Fruit fly (Drosophila melanogaster) whole organism, prepupa: ENCODE results near the gene CG7194.

ENCODE experiments used
- Blimp-1 ChIP-seq: fragments of 200-800 bp; sonication (Bioruptor generic); optimal IDR thresholded peaks from 3 replicates; lab custom pipeline; 2017; ENCODE audit warnings: missing biosample characterization, missing genetic modification characterization, mild to moderate bottlenecking, moderate library complexity, missing genetic modification reagents
- CG10631 ChIP-seq: fragments of 200-800 bp; sonication (Bioruptor generic); optimal IDR thresholded peaks from 2 replicates; lab custom pipeline; 2016; ENCODE audit warnings: missing biosample characterization, missing genetic modification characterization
- CG11294 ChIP-seq: fragments of 200-800 bp; sonication (Bioruptor generic); IDR thresholded peaks from 2 replicates; pipeline ENCODE4 v1.3.6; 2022; ENCODE audit warnings: missing biosample characterization, missing genetic modification characterization
- CG11762 ChIP-seq: fragments of 200-800 bp; sonication (Bioruptor generic); optimal IDR thresholded peaks from 3 replicates; lab custom pipeline; 2016; ENCODE audit warnings: missing biosample characterization, missing genetic modification characterization; ENCODE audit not compliant: insufficient read depth
- CG11902 ChIP-seq: fragments of 200-800 bp; sonication (Bioruptor generic); optimal IDR thresholded peaks from 3 replicates; lab custom pipeline; 2016; ENCODE audit warnings: missing biosample characterization, missing genetic modification characterization
- CG15336 ChIP-seq: fragments of 200-800 bp; sonication (Bioruptor generic); IDR thresholded peaks from 2 replicates; pipeline ENCODE4 v1.3.6; 2022; ENCODE audit warnings: missing biosample characterization, missing genetic modification characterization
- CG1621 ChIP-seq: fragments of 200-800 bp; sonication (Bioruptor generic); optimal IDR thresholded peaks from 3 replicates; lab custom pipeline; 2018; ENCODE audit warnings: missing biosample characterization, mild to moderate bottlenecking, missing genetic modification characterization
- CG16779 ChIP-seq: fragments of 200-800 bp; sonication (Bioruptor generic); optimal IDR thresholded peaks from 3 replicates; lab custom pipeline; 2017; ENCODE audit warnings: missing biosample characterization, mild to moderate bottlenecking, missing genetic modification characterization
- CG3032 ChIP-seq: fragments of 200-800 bp; optimal IDR thresholded peaks from 2 replicates; lab custom pipeline; 2019; ENCODE audit warnings: missing biosample characterization, mild to moderate bottlenecking, missing genetic modification characterization, moderate library complexity
- CG31627 ChIP-seq: fragments of 200-800 bp; sonication (Bioruptor generic); optimal IDR thresholded peaks from 3 replicates; lab custom pipeline; 2016; ENCODE audit warnings: missing biosample characterization, missing genetic modification characterization
- CG32006 ChIP-seq: fragments of 200-800 bp; sonication (Bioruptor generic); optimal IDR thresholded peaks from 3 replicates; lab custom pipeline; 2017; ENCODE audit warnings: missing biosample characterization, mild to moderate bottlenecking, missing genetic modification characterization
- CG34406 ChIP-seq: fragments of 200-800 bp; sonication (Bioruptor generic); optimal IDR thresholded peaks from 3 replicates; lab custom pipeline; 2016; ENCODE audit warnings: missing biosample characterization, missing genetic modification characterization
- CG3919 ChIP-seq: fragments of 200-800 bp; sonication (Bioruptor generic); optimal IDR thresholded peaks from 3 replicates; lab custom pipeline; 2016; ENCODE audit warnings: missing biosample characterization, missing genetic modification characterization
- CG4318 ChIP-seq: fragments of 200-800 bp; sonication (Bioruptor generic); optimal IDR thresholded peaks from 3 replicates; lab custom pipeline; 2017; ENCODE audit warnings: missing biosample characterization, mild to moderate bottlenecking, missing genetic modification characterization
- CG6163 ChIP-seq: fragments of 200-800 bp; sonication (Bioruptor generic); IDR thresholded peaks from 3 replicates; pipeline ENCODE4 v1.3.6; 2022; ENCODE audit warnings: missing biosample characterization, missing genetic modification characterization
- CG6276 ChIP-seq: fragments of 200-800 bp; sonication (Bioruptor generic); optimal IDR thresholded peaks from 2 replicates; lab custom pipeline; 2017; ENCODE audit warnings: missing biosample characterization, mild to moderate bottlenecking, missing genetic modification characterization
- CG6792 ChIP-seq: fragments of 200-800 bp; sonication (Bioruptor generic); optimal IDR thresholded peaks from 3 replicates; lab custom pipeline; 2016; ENCODE audit warnings: missing biosample characterization, missing genetic modification characterization
- CG6808 ChIP-seq: fragments of 200-800 bp; sonication (Bioruptor generic); optimal IDR thresholded peaks from 3 replicates; lab custom pipeline; 2017; ENCODE audit warnings: missing biosample characterization, missing genetic modification characterization, mild to moderate bottlenecking, moderate library complexity, missing genetic modification reagents
- CG6854 ChIP-seq: fragments of 200-800 bp; sonication (Bioruptor generic); optimal IDR thresholded peaks from 2 replicates; lab custom pipeline; 2017; ENCODE audit warnings: missing biosample characterization, mild to moderate bottlenecking, missing genetic modification characterization
- CG7368 ChIP-seq: fragments of 200-800 bp; sonication (Bioruptor generic); optimal IDR thresholded peaks from 3 replicates; lab custom pipeline; 2016; ENCODE audit warnings: missing biosample characterization, missing genetic modification characterization
- CG8319 ChIP-seq: fragments of 200-800 bp; sonication (Bioruptor generic); optimal IDR thresholded peaks from 3 replicates; lab custom pipeline; 2016; ENCODE audit warnings: missing biosample characterization, missing genetic modification characterization
- CG8632 ChIP-seq: fragments of 200-800 bp; sonication (Bioruptor generic); optimal IDR thresholded peaks from 3 replicates; lab custom pipeline; 2016; ENCODE audit warnings: missing biosample characterization, missing genetic modification characterization
- CG9139 ChIP-seq: fragments of 200-800 bp; sonication (Bioruptor generic); optimal IDR thresholded peaks from 3 replicates; lab custom pipeline; 2017; ENCODE audit warnings: missing biosample characterization, mild to moderate bottlenecking, missing genetic modification characterization
- Eip75B ChIP-seq: fragments of 200-800 bp; sonication (Bioruptor generic); optimal IDR thresholded peaks from 3 replicates; lab custom pipeline; 2016; ENCODE audit warnings: missing biosample characterization, missing genetic modification characterization
- Eip78C ChIP-seq: fragments of 200-800 bp; sonication (Bioruptor generic); peaks from one replicate; lab custom pipeline; 2016; ENCODE audit warnings: missing biosample characterization, missing genetic modification characterization
- Eip93F ChIP-seq: fragments of 200-800 bp; sonication (Bioruptor generic); optimal IDR thresholded peaks from 2 replicates; lab custom pipeline; 2016; ENCODE audit warnings: missing biosample characterization, mild to moderate bottlenecking, missing genetic modification characterization
- Ets21C ChIP-seq: fragments of 200-800 bp; sonication (Bioruptor generic); optimal IDR thresholded peaks from 3 replicates; lab custom pipeline; 2016; ENCODE audit warnings: missing biosample characterization, missing genetic modification characterization
- Ets96B ChIP-seq: fragments of 200-800 bp; optimal IDR thresholded peaks from 2 replicates; lab custom pipeline; 2019; ENCODE audit warnings: missing biosample characterization, mild to moderate bottlenecking, missing genetic modification characterization, moderate library complexity
- Hr38 ChIP-seq: sonication (Bioruptor generic); optimal IDR thresholded peaks from 2 replicates; lab custom pipeline; 2016; ENCODE audit warnings: missing biosample characterization, missing genetic modification characterization
- Hr39 ChIP-seq: fragments of 200-800 bp; sonication (Bioruptor generic); optimal IDR thresholded peaks from 2 replicates; lab custom pipeline; 2016; ENCODE audit warnings: missing biosample characterization, missing genetic modification characterization
- Hr4 ChIP-seq: fragments of 200-800 bp; sonication (Bioruptor generic); optimal IDR thresholded peaks from 3 replicates; lab custom pipeline; 2016; ENCODE audit warnings: missing biosample characterization, missing genetic modification characterization
- Met ChIP-seq: fragments of 200-800 bp; sonication (Bioruptor generic); optimal IDR thresholded peaks from 3 replicates; lab custom pipeline; 2016; ENCODE audit warnings: missing biosample characterization, missing genetic modification characterization
- Sox102F ChIP-seq: fragments of 200-800 bp; sonication (Bioruptor generic); optimal IDR thresholded peaks from 2 replicates; lab custom pipeline; 2016; ENCODE audit warnings: missing biosample characterization, mild to moderate bottlenecking, missing genetic modification characterization
- Sox14 ChIP-seq: fragments of 200-800 bp; sonication (Bioruptor generic); optimal IDR thresholded peaks from 3 replicates; lab custom pipeline; 2016; ENCODE audit warnings: missing biosample characterization, missing genetic modification characterization
- achi ChIP-seq: fragments of 200-800 bp; sonication (Bioruptor generic); optimal IDR thresholded peaks from 3 replicates; lab custom pipeline; 2016; ENCODE audit warnings: missing biosample characterization, missing genetic modification characterization
- cyc ChIP-seq: fragments of 200-800 bp; sonication (Bioruptor generic); optimal IDR thresholded peaks from 3 replicates; lab custom pipeline; 2016; ENCODE audit warnings: missing biosample characterization, missing genetic modification characterization
- dac ChIP-seq: fragments of 200-800 bp; sonication (Bioruptor generic); optimal IDR thresholded peaks from 2 replicates; lab custom pipeline; 2017; ENCODE audit warnings: missing biosample characterization, mild to moderate bottlenecking, missing genetic modification characterization
- dsx ChIP-seq: fragments of 200-800 bp; optimal IDR thresholded peaks from 3 replicates; lab custom pipeline; 2019; ENCODE audit warnings: missing biosample characterization, mild to moderate bottlenecking, missing genetic modification characterization, moderate library complexity; ENCODE audit not compliant: poor library complexity, severe bottlenecking
- eg ChIP-seq: fragments of 200-800 bp; sonication (Bioruptor generic); IDR thresholded peaks from 3 replicates; pipeline ENCODE4 v1.3.6; 2022; ENCODE audit warnings: missing biosample characterization, missing genetic modification characterization
- esn ChIP-seq: fragments of 200-800 bp; sonication (Bioruptor generic); optimal IDR thresholded peaks from 2 replicates; lab custom pipeline; 2016; ENCODE audit warnings: missing biosample characterization, mild to moderate bottlenecking, missing genetic modification characterization, moderate library complexity
- fd85E ChIP-seq: fragments of 200-800 bp; sonication (Bioruptor generic); optimal IDR thresholded peaks from 3 replicates; lab custom pipeline; 2016; ENCODE audit warnings: missing biosample characterization, missing genetic modification characterization
- lz ChIP-seq: fragments of 200-800 bp; sonication (Bioruptor generic); optimal IDR thresholded peaks from 3 replicates; lab custom pipeline; 2016; ENCODE audit warnings: missing biosample characterization, missing genetic modification characterization
- spab ChIP-seq: fragments of 200-800 bp; sonication (Bioruptor generic); optimal IDR thresholded peaks from 2 replicates; lab custom pipeline; 2017; ENCODE audit warnings: missing biosample characterization, mild to moderate bottlenecking, missing genetic modification characterization, missing genetic modification reagents
- ss ChIP-seq, 2 experiments: fragments of 200-800 bp; sonication (Bioruptor generic); optimal IDR thresholded peaks; 2 replicates in 1 of 2; 3 replicates in 1 of 2; lab custom pipeline; 2017 to 2018; ENCODE audit warnings: mild to moderate bottlenecking in 2 of 2, missing biosample characterization in 2 of 2, missing genetic modification characterization in 2 of 2, moderate library complexity in 1 of 2
- svp ChIP-seq: fragments of 200-800 bp; sonication (Bioruptor generic); peaks from one replicate; lab custom pipeline; 2016; ENCODE audit warnings: missing biosample characterization, missing genetic modification characterization
- topi ChIP-seq: fragments of 200-800 bp; sonication (Bioruptor generic); optimal IDR thresholded peaks from 3 replicates; lab custom pipeline; 2016; ENCODE audit warnings: missing biosample characterization, missing genetic modification characterization

Gene CG7194

dm6 chr3L:8315141-8315816 is 11.4 kb upstream of the CG7194 start, which contains the start of gene Cpsf6 (continued):
- TF ChIP-seq dac (GFP tag; lab: Kevin White, UChicago) (no peak), Sox102F (GFP tag; lab: Kevin White, UChicago) (peak; percentile 36), topi (GFP tag; lab: Kevin White, UChicago) (peak; percentile 5), CG32006 (GFP tag; lab: Kevin White, UChicago) (peak; percentile 16), eg (GFP tag; lab: Robert Waterston, UW) (peak; percentile 21; the same call in 1 of the 3 replicates), CG8319 (GFP tag; lab: Kevin White, UChicago) (no peak), CG6276 (GFP tag; lab: Kevin White, UChicago) (no peak), lz (peak; percentile 41), dsx (no peak), Ets96B (peak; percentile 26), CG3032 (tag; lab: Kevin White, UChicago) (peak; percentile 57), CG11762 (GFP tag; lab: Kevin White, UChicago) (no peak), CG10631 (GFP tag; lab: Kevin White, UChicago) (peak; percentile 47), CG4318 (no peak), CG15336 (no peak), Ets21C (GFP tag; lab: Kevin White, UChicago) (peak; percentile 30), Hr4 (GFP tag; lab: Kevin White, UChicago) (peak; percentile 61), CG6854 (GFP tag; lab: Kevin White, UChicago) (peak; percentile 66), Blimp-1 (GFP tag; lab: Kevin White, UChicago) (no peak), cyc (peak; percentile 14)

- no peak for TF ChIP-seq CG11902
- TF ChIP-seq CG16779, result no peak
- TF ChIP-seq CG6163 (GFP tag; lab: Robert Waterston, UW), result no peak
- TF ChIP-seq CG6808, result no peak
- no peak for TF ChIP-seq dsx
- TF ChIP-seq Hr4 (GFP tag; lab: Kevin White, UChicago), result peak; percentile 55
- TF ChIP-seq ss (GFP tag; optimal IDR thresholded peaks at IDR 0.05; lab: Kevin White, UChicago), result no peak
- no peak for TF ChIP-seq topi (GFP tag; lab: Kevin White, UChicago)
- TF ChIP-seq CG31627 (GFP tag; lab: Kevin White, UChicago), result peak; percentile 30
- TF ChIP-seq Hr38 (GFP tag; lab: Kevin White, UChicago), result no peak
- no peak for TF ChIP-seq spab
- TF ChIP-seq CG32006 (GFP tag; lab: Kevin White, UChicago), result no peak
- peak; percentile 33 for TF ChIP-seq Met
- TF ChIP-seq CG6276 (GFP tag; lab: Kevin White, UChicago), result no peak
- TF ChIP-seq Ets96B, result no peak
- no peak for TF ChIP-seq CG7368 (GFP tag; lab: Kevin White, UChicago)
- TF ChIP-seq CG1621 (tag; lab: Kevin White, UChicago), result no peak
- TF ChIP-seq Eip78C (GFP tag; lab: Kevin White, UChicago), result peak; percentile 73
- no peak for TF ChIP-seq CG4318
- TF ChIP-seq CG15336, result peak; percentile 46; the same call in 1 of the 2 replicates
- TF ChIP-seq CG9139 (GFP tag; lab: Kevin White, UChicago), result no peak
- no peak for TF ChIP-seq Eip75B
- no peak for TF ChIP-seq CG3032 (tag; lab: Kevin White, UChicago)
- TF ChIP-seq CG8319 (GFP tag; lab: Kevin White, UChicago), result no peak
- TF ChIP-seq CG34406 (GFP tag; lab: Kevin White, UChicago), result no peak
- no peak for TF ChIP-seq Sox102F (GFP tag; lab: Kevin White, UChicago)
- no peak for TF ChIP-seq Blimp-1 (GFP tag; lab: Kevin White, UChicago)
- TF ChIP-seq cyc, result no peak
- no peak for TF ChIP-seq achi (GFP tag; lab: Kevin White, UChicago)
- TF ChIP-seq eg (GFP tag; lab: Robert Waterston, UW), result peak; percentile 60; the same call in 2 of the 3 replicates
- no peak for TF ChIP-seq CG6792 (GFP tag; lab: Kevin White, UChicago)
- TF ChIP-seq Hr39, result no peak
- no peak for TF ChIP-seq CG3919
- no peak for TF ChIP-seq CG8632 (GFP tag; lab: Kevin White, UChicago)
- no peak for TF ChIP-seq dac (GFP tag; lab: Kevin White, UChicago)
- no peak for TF ChIP-seq fd85E (GFP tag; lab: Kevin White, UChicago)
- no peak for TF ChIP-seq esn (GFP tag; lab: Kevin White, UChicago)
- no peak for TF ChIP-seq Sox14 (GFP tag; lab: Kevin White, UChicago)
- TF ChIP-seq CG10631 (GFP tag; lab: Kevin White, UChicago), result no peak
- TF ChIP-seq svp (GFP tag; lab: Kevin White, UChicago), result no peak
- TF ChIP-seq CG11294 (GFP tag; lab: Robert Waterston, UW), result no peak
- no peak for TF ChIP-seq Ets21C (GFP tag; lab: Kevin White, UChicago)
- TF ChIP-seq Eip93F (GFP tag; lab: Kevin White, UChicago), result no peak
These were observed 10.9 kb upstream of the CG7194 start for dm6 chr3L:8314788-8315140.
